Worm (Caenorhabditis elegans) whole organism, L1 larva: Measurements from ENCODE around the gene scly-1.

Experiments
- F16B12.6 ChIP-seq: fragments of 150-350 bp; optimal IDR thresholded peaks from 2 replicates; lab custom pipeline; 2014; ENCODE audit warnings: missing biosample characterization, missing genetic modification characterization
- Y116A8C.19 ChIP-seq: sonication (generic microtip); optimal IDR thresholded peaks from 2 replicates; lab custom pipeline; 2016; ENCODE audit warnings: missing compliant biosample characterization, missing genetic modification characterization, borderline replicate concordance
- aly-2 ChIP-seq: fragments of 150-350 bp; optimal IDR thresholded peaks from 2 replicates; lab custom pipeline; 2014; ENCODE audit warnings: missing biosample characterization, missing genetic modification characterization
- blmp-1 ChIP-seq: fragments of 150-350 bp; optimal IDR thresholded peaks from 2 replicates; lab custom pipeline; 2014; ENCODE audit warnings: missing biosample characterization, missing genetic modification characterization
- ceh-82 ChIP-seq, 3 experiments: fragments of 150-350 bp in 1 of 3; sonication (generic microtip) in 2 of 3; optimal IDR thresholded peaks; 2 replicates each; lab custom pipeline; 2014 to 2017; ENCODE audit warnings: missing biosample characterization in 3 of 3, missing genetic modification characterization in 3 of 3
- ces-1 ChIP-seq: fragments of 150-350 bp; optimal IDR thresholded peaks from 2 replicates; lab custom pipeline; 2014; ENCODE audit warnings: missing biosample characterization, missing genetic modification reagents, missing genetic modification characterization
- dpl-1 ChIP-seq, 3 experiments: fragments of 150-350 bp in 2 of 3; sonication (generic microtip) in 1 of 3; optimal IDR thresholded peaks; 2 replicates each; lab custom pipeline; 2014 to 2017; ENCODE audit warnings: missing biosample characterization in 3 of 3, missing genetic modification characterization in 3 of 3, missing genetic modification reagents in 3 of 3
- dsc-1 ChIP-seq: sonication (generic microtip); optimal IDR thresholded peaks from 2 replicates; lab custom pipeline; 2016; ENCODE audit warnings: mild to moderate bottlenecking, missing genetic modification characterization, missing compliant biosample characterization
- efl-1 ChIP-seq, 4 experiments: fragments of 150-350 bp; optimal IDR thresholded peaks in 3 of 4; peaks in 1 of 4; 1 replicate in 1 of 4; 2 replicates in 3 of 4; lab custom pipeline; 2014; ENCODE audit warnings: missing biosample characterization in 2 of 4, missing genetic modification characterization in 2 of 4, missing genetic modification reagents in 2 of 4
- egl-27 ChIP-seq, 2 experiments: fragments of 150-350 bp in 1 of 2; sonication (generic microtip); optimal IDR thresholded peaks; 3 replicates each; lab custom pipeline; 2017 to 2018; ENCODE audit warnings: missing biosample characterization in 2 of 2, missing genetic modification characterization in 2 of 2, missing genetic modification reagents in 2 of 2
- elt-3 ChIP-seq, 6 experiments: fragments of 150-350 bp in 1 of 6; sonication (generic microtip); optimal IDR thresholded peaks; 2 replicates each; lab custom pipeline; 2017 to 2018; ENCODE audit warnings: missing biosample characterization in 6 of 6, missing genetic modification characterization in 6 of 6, inconsistent platforms in 1 of 6
- fkh-4 ChIP-seq: sonication (generic microtip); optimal IDR thresholded peaks from 2 replicates; lab custom pipeline; 2016; ENCODE audit warnings: missing compliant biosample characterization, missing genetic modification characterization, borderline replicate concordance
- fkh-8 ChIP-seq: sonication (generic microtip); optimal IDR thresholded peaks from 2 replicates; lab custom pipeline; 2016; ENCODE audit warnings: mild to moderate bottlenecking, missing genetic modification characterization, missing compliant biosample characterization
- hlh-4 ChIP-seq: sonication (generic microtip); optimal IDR thresholded peaks from 2 replicates; lab custom pipeline; 2016; ENCODE audit warnings: mild to moderate bottlenecking, missing genetic modification characterization, missing compliant biosample characterization
- irx-1 ChIP-seq: sonication (generic microtip); optimal IDR thresholded peaks from 2 replicates; lab custom pipeline; 2016; ENCODE audit warnings: missing genetic modification characterization, missing compliant biosample characterization
- isw-1 ChIP-seq: fragments of 200-800 bp; sonication (Bioruptor generic); IDR thresholded peaks from 2 replicates; pipeline ENCODE4 v1.3.6; 2022; ENCODE audit warnings: missing genetic modification characterization, missing compliant biosample characterization
- jun-1 ChIP-seq: fragments of 150-350 bp; optimal IDR thresholded peaks from 2 replicates; lab custom pipeline; 2014; ENCODE audit warnings: missing biosample characterization, missing genetic modification reagents, missing genetic modification characterization
- lin-13 ChIP-seq: fragments of 150-350 bp; optimal IDR thresholded peaks from 2 replicates; lab custom pipeline; 2014; ENCODE audit warnings: missing biosample characterization, missing genetic modification reagents, missing genetic modification characterization
- lin-35 ChIP-seq, 2 experiments: fragments of 150-350 bp; optimal IDR thresholded peaks; 2 replicates each; lab custom pipeline; 2014; ENCODE audit warnings: missing biosample characterization in 2 of 2, missing genetic modification characterization in 2 of 2, missing genetic modification reagents in 2 of 2
- lin-39 ChIP-seq: fragments of 150-350 bp; optimal IDR thresholded peaks from 2 replicates; lab custom pipeline; 2014; ENCODE audit warnings: missing biosample characterization, missing genetic modification reagents, missing genetic modification characterization
- lir-3 ChIP-seq: sonication (generic microtip); optimal IDR thresholded peaks from 2 replicates; lab custom pipeline; 2016; ENCODE audit warnings: mild to moderate bottlenecking, missing genetic modification characterization, moderate library complexity, missing compliant biosample characterization; ENCODE audit not compliant: poor library complexity
- lsy-2 ChIP-seq, 2 experiments: fragments of 150-350 bp; optimal IDR thresholded peaks; 2 replicates each; lab custom pipeline; 2014; ENCODE audit warnings: missing biosample characterization in 2 of 2, missing genetic modification characterization in 2 of 2
- mef-2 ChIP-seq: fragments of 150-350 bp; optimal IDR thresholded peaks from 2 replicates; lab custom pipeline; 2014; ENCODE audit warnings: missing biosample characterization, missing genetic modification characterization
- nhr-11 ChIP-seq: fragments of 150-350 bp; optimal IDR thresholded peaks from 2 replicates; lab custom pipeline; 2014; ENCODE audit warnings: missing biosample characterization, missing genetic modification characterization
- nhr-12 ChIP-seq: sonication (generic microtip); optimal IDR thresholded peaks from 2 replicates; lab custom pipeline; 2017; ENCODE audit warnings: missing biosample characterization, missing genetic modification characterization
- nhr-19 ChIP-seq: fragments of 200-800 bp; sonication (Bioruptor generic); conservative IDR thresholded peaks from 2 replicates; pipeline ENCODE4 v1.3.6; 2022; ENCODE audit warnings: missing genetic modification characterization, missing compliant biosample characterization
- nhr-28 ChIP-seq: fragments of 150-350 bp; optimal IDR thresholded peaks from 2 replicates; lab custom pipeline; 2014; ENCODE audit warnings: missing biosample characterization, missing genetic modification characterization
- nhr-47 ChIP-seq: sonication (generic microtip); optimal IDR thresholded peaks from 2 replicates; lab custom pipeline; 2016; ENCODE audit warnings: mild to moderate bottlenecking, missing genetic modification characterization, moderate library complexity, missing compliant biosample characterization
- nhr-84 ChIP-seq: sonication (generic microtip); optimal IDR thresholded peaks from 2 replicates; lab custom pipeline; 2017; ENCODE audit warnings: missing biosample characterization, missing genetic modification characterization
- nhr-85 ChIP-seq: sonication (generic microtip); peaks from one replicate; lab custom pipeline; 2016; ENCODE audit warnings: missing genetic modification characterization, inconsistent platforms, missing compliant biosample characterization
- nhr-90 ChIP-seq: sonication (generic microtip); optimal IDR thresholded peaks from 2 replicates; lab custom pipeline; 2016; ENCODE audit warnings: mild to moderate bottlenecking, missing genetic modification characterization, missing compliant biosample characterization; ENCODE audit not compliant: poor library complexity
- pag-3 ChIP-seq: sonication (generic microtip); optimal IDR thresholded peaks from 2 replicates; lab custom pipeline; 2017; ENCODE audit warnings: missing genetic modification characterization, mild to moderate bottlenecking, missing compliant biosample characterization, antibody characterized with exemption, borderline replicate concordance; ENCODE audit not compliant: insufficient read depth
- skn-1 ChIP-seq: fragments of 150-350 bp; optimal IDR thresholded peaks from 2 replicates; lab custom pipeline; 2014; ENCODE audit warnings: missing biosample characterization, missing genetic modification characterization
- sup-37 ChIP-seq: fragments of 200-800 bp; sonication (Bioruptor generic); optimal IDR thresholded peaks from 2 replicates; lab custom pipeline; 2018; ENCODE audit warnings: mild to moderate bottlenecking, missing genetic modification characterization, missing compliant biosample characterization
- swsn-7 ChIP-seq: sonication (generic microtip); optimal IDR thresholded peaks from 2 replicates; lab custom pipeline; 2016; ENCODE audit warnings: missing genetic modification characterization, missing compliant biosample characterization
- unc-130 ChIP-seq: fragments of 150-350 bp; optimal IDR thresholded peaks from 2 replicates; lab custom pipeline; 2017; ENCODE audit warnings: missing biosample characterization, missing genetic modification characterization, inconsistent platforms
- unc-86 ChIP-seq: sonication (generic microtip); optimal IDR thresholded peaks from 2 replicates; lab custom pipeline; 2016; ENCODE audit warnings: missing genetic modification characterization, missing compliant biosample characterization
- unc-98 ChIP-seq: fragments of 200-800 bp; sonication (Bioruptor generic); IDR thresholded peaks from 2 replicates; pipeline ENCODE4 v1.3.6; 2022; ENCODE audit warnings: missing genetic modification characterization, missing compliant biosample characterization
- vab-15 ChIP-seq: sonication (generic microtip); optimal IDR thresholded peaks from 2 replicates; lab custom pipeline; 2017; ENCODE audit warnings: missing genotype, mild to moderate bottlenecking, missing genetic modification characterization, missing compliant biosample characterization
- xbp-1 ChIP-seq: sonication (generic microtip); optimal IDR thresholded peaks from 2 replicates; lab custom pipeline; 2016; ENCODE audit warnings: missing genetic modification characterization, missing compliant biosample characterization
- ztf-11 ChIP-seq, 2 experiments: sonication (generic microtip); optimal IDR thresholded peaks; 2 replicates each; lab custom pipeline; 2016 to 2017; ENCODE audit warnings: missing genetic modification characterization in 2 of 2, missing biosample characterization in 1 of 2, missing compliant biosample characterization in 1 of 2
- ztf-4 ChIP-seq: fragments of 150-350 bp; optimal IDR thresholded peaks from 2 replicates; lab custom pipeline; 2014; ENCODE audit warnings: missing biosample characterization, missing genetic modification characterization

scly-1 gene

ce11 chrII:6245199-6245702 lies 35.7 kb downstream of the scly-1 start, which contains the start of gene blos-4:
Gene blos-4 (plus strand): TSS chrII:6245249.
- TF ChIP-seq ztf-4 (tag; lab: Kevin White, UChicago) (no peak), efl-1 (optimal IDR thresholded peaks at IDR 0.05; lab: Kevin White, UChicago) (peak in 1 of 2 experiments; percentile 71), efl-1 (GFP tag; optimal IDR thresholded peaks at IDR 0.05 in 1 of 2; lab: Kevin White, UChicago) (peak; percentile 78 to 97), lin-35 (GFP tag; optimal IDR thresholded peaks at IDR 0.05; lab: Kevin White, UChicago) (peak; percentile 37 to 90), fkh-8 (no peak), lsy-2 (tag; optimal IDR thresholded peaks at IDR 0.05; lab: Kevin White, UChicago) (peak in 1 of 2 experiments; percentile 30), dpl-1 (GFP tag; optimal IDR thresholded peaks at IDR 0.05; lab: Kevin White, UChicago) (peak; percentile 19 to 80 (median 67)), blmp-1 (tag; lab: Kevin White, UChicago) (peak; percentile 1)

ce11 chrII:6244171-6244570 lies 36.7 kb downstream of the scly-1 start, which contains the start of gene tat-4:
Gene tat-4 (minus strand): TSS chrII:6244287.
- TF ChIP-seq nhr-47 (tag; lab: Kevin White, UChicago), result no peak
- peak in 1 of 2 experiments; percentile 26 for TF ChIP-seq lin-35 (GFP tag; optimal IDR thresholded peaks at IDR 0.05; lab: Kevin White, UChicago)

ce11 chrII:6241758-6242157 lies 39.1 kb downstream of the scly-1 start, which contains the start of gene T24H7.8:
Gene T24H7.8 (plus strand): TSS chrII:6242058.
- no peak for TF ChIP-seq fkh-4 (tag; lab: Kevin White, UChicago)
- no peak for TF ChIP-seq irx-1 (tag; lab: Kevin White, UChicago)
- TF ChIP-seq vab-15, result no peak
- no peak for TF ChIP-seq nhr-85 (tag; lab: Kevin White, UChicago)
- no peak for TF ChIP-seq elt-3 (tag; optimal IDR thresholded peaks at IDR 0.05; lab: Kevin White, UChicago)
- TF ChIP-seq F16B12.6 (tag; lab: Kevin White, UChicago), result no peak
- no peak for TF ChIP-seq lin-39
- no peak for TF ChIP-seq nhr-84
- no peak for TF ChIP-seq nhr-11 (tag; lab: Kevin White, UChicago)
- TF ChIP-seq swsn-7 (tag; lab: Kevin White, UChicago), result no peak
- TF ChIP-seq nhr-19 (GFP tag; lab: Robert Waterston, UW), result no peak
- TF ChIP-seq lir-3 (tag; lab: Kevin White, UChicago), result no peak
- no peak for TF ChIP-seq nhr-28 (tag; lab: Kevin White, UChicago)
- no peak for TF ChIP-seq xbp-1
- TF ChIP-seq nhr-47 (tag; lab: Kevin White, UChicago), result no peak
- no peak for TF ChIP-seq isw-1 (GFP tag; lab: Robert Waterston, UW)

ce11 chrII:6236093-6236945 lies 44.6 kb downstream of the scly-1 start:
- TF ChIP-seq nhr-19 (GFP tag; lab: Robert Waterston, UW) (no peak), ztf-4 (tag; lab: Kevin White, UChicago) (no peak), pag-3 (tag; lab: Kevin White, UChicago) (no peak), lin-35 (GFP tag; optimal IDR thresholded peaks at IDR 0.05; lab: Kevin White, UChicago) (peak in 1 of 2 experiments; percentile 45), nhr-90 (tag; lab: Kevin White, UChicago) (no peak), nhr-11 (tag; lab: Kevin White, UChicago) (no peak), ces-1 (GFP tag; lab: Kevin White, UChicago) (no peak), unc-86 (tag; lab: Kevin White, UChicago) (no peak), hlh-4 (no peak), Y116A8C.19 (no peak), unc-130 (tag; lab: Kevin White, UChicago) (no peak), egl-27 (tag; optimal IDR thresholded peaks at IDR 0.05; lab: Kevin White, UChicago) (no peak), unc-98 (no peak), mef-2 (tag; lab: Kevin White, UChicago) (no peak), elt-3 (tag; optimal IDR thresholded peaks at IDR 0.05; lab: Kevin White, UChicago) (peak in 1 of 6 experiments; percentile 35), ztf-11 (tag; optimal IDR thresholded peaks at IDR 0.05; lab: Kevin White, UChicago) (no peak), dpl-1 (GFP tag; optimal IDR thresholded peaks at IDR 0.05; lab: Kevin White, UChicago) (peak in 1 of 3 experiments; percentile 3), lsy-2 (tag; optimal IDR thresholded peaks at IDR 0.05; lab: Kevin White, UChicago) (peak in 1 of 2 experiments; percentile 30), sup-37 (GFP tag; lab: Kevin White, UChicago) (no peak), jun-1 (tag; lab: Kevin White, UChicago) (no peak), irx-1 (tag; lab: Kevin White, UChicago) (no peak), aly-2 (tag; lab: Kevin White, UChicago) (no peak), nhr-12 (tag; lab: Kevin White, UChicago) (no peak), ceh-82 (tag; optimal IDR thresholded peaks at IDR 0.05; lab: Kevin White, UChicago) (no peak), dsc-1 (tag; lab: Kevin White, UChicago) (no peak), lin-13 (GFP tag; lab: Kevin White, UChicago) (no peak), vab-15 (no peak), skn-1 (tag; lab: Kevin White, UChicago) (no peak)
